Worm (Caenorhabditis elegans) whole organism, L1 larva: ENCODE data around the gene zip-1.

ENCODE experiments used
- fkh-10 ChIP-seq: sonication (generic microtip); optimal IDR thresholded peaks from 2 replicates; lab custom pipeline; 2017; ENCODE audit warnings: missing biosample characterization, missing genetic modification reagents, missing genetic modification characterization
- isw-1 ChIP-seq: fragments of 200-800 bp; sonication (Bioruptor generic); IDR thresholded peaks from 2 replicates; pipeline ENCODE4 v1.3.6; 2022; ENCODE audit warnings: missing genetic modification characterization, missing compliant biosample characterization
- mep-1 ChIP-seq: fragments of 150-350 bp; optimal IDR thresholded peaks from 2 replicates; lab custom pipeline; 2014; ENCODE audit warnings: missing biosample characterization, missing genetic modification characterization
- nhr-12 ChIP-seq: sonication (generic microtip); optimal IDR thresholded peaks from 2 replicates; lab custom pipeline; 2017; ENCODE audit warnings: missing biosample characterization, missing genetic modification characterization
- nhr-237 ChIP-seq: fragments of 150-350 bp; optimal IDR thresholded peaks from 2 replicates; lab custom pipeline; 2014; ENCODE audit warnings: missing biosample characterization, missing genetic modification characterization
- pqm-1 ChIP-seq: sonication (generic microtip); optimal IDR thresholded peaks from 3 replicates; lab custom pipeline; 2017; ENCODE audit warnings: missing biosample characterization, missing genetic modification characterization

- no peak for TF ChIP-seq nhr-12 (tag; lab: Kevin White, UChicago)
- TF ChIP-seq nhr-237 (tag; lab: Kevin White, UChicago), result no peak
- TF ChIP-seq mep-1 (tag; lab: Kevin White, UChicago), result no peak
- TF ChIP-seq fkh-10 (GFP tag; lab: Kevin White, UChicago), result no peak
- no peak for TF ChIP-seq isw-1 (GFP tag; lab: Robert Waterston, UW)
- no peak for TF ChIP-seq pqm-1 (tag; lab: Kevin White, UChicago)
Observed at ce11 chrIII:12297303-12297702, 36.2 kb upstream of the zip-1 start.
